Fruit fly (Drosophila melanogaster): ENCODE data around the gene SdhD.

Gene SdhD

DNA sequence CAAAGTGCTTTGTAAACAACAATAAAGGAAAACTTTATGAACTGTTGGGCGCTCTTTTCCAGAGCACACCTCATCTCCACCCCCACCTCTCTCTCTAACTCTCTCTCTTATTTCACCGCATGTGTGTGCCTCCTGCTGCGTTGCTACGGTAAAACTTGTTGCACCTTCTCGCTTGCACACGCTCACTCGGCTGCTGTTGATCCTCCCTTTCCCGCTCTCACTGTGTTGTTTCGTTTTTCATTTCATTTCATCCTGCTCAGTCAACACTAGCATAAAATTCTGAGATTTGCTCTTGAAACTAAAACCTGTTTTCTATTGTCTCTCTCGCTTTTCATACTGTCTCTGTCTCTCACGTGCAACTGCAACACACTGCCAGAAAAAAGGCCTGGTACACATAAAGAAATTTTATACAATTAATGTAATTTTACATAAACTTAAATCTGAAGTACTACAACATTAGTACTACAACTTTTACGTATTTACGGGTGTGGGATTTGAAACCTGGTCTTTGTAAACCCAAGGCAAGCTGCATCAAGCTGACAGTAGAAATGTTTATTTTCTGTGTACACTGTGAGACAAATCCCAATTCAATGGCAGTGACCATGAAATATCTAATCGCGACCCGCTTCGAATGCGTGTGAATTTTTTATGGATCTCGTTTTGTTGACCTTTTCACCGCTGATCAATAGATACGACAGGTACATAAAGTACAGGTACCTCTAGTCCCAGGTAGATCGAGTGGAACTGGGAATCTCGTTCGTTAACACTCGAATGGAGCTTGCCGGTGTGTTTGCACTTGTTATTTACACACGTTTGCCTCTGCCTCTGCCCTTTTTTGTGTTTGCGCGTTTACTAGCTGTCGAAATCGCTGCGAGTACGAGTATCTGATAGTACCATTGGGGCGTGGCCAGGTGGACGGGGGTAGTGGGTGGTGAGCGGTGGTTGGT, 22.3 kb upstream of the SdhD start (continued):
- TF ChIP-seq Dek (tag; optimal IDR thresholded peaks at IDR 0.05) (peak; percentile 66), Hmr (GFP tag; optimal IDR thresholded peaks at IDR 0.05) (peak; percentile 71), Aef1 (GFP tag; IDR thresholded peaks at IDR 0.05) (peak; percentile 32; the same call in 1 of the 3 replicates), CG14965 (GFP tag; optimal IDR thresholded peaks at IDR 0.05; ENCODE audit: borderline replicate concordance) (peak; percentile 38), dmrt11E (tag; optimal IDR thresholded peaks at IDR 0.05) (peak; percentile 98), insv (GFP tag; optimal IDR thresholded peaks at IDR 0.05) (peak; percentile 1 to 42), CG16815 (GFP tag; optimal IDR thresholded peaks at IDR 0.05) (peak; percentile 91), toy (GFP tag; IDR thresholded peaks at IDR 0.05) (no peak), slou (GFP tag; optimal IDR thresholded peaks at IDR 0.05) (peak; percentile 18), CG18011 (GFP tag; optimal IDR thresholded peaks at IDR 0.05) (peak; percentile 52), CG4424 (GFP tag; optimal IDR thresholded peaks at IDR 0.05) (peak; percentile 92), TFAM (GFP tag; optimal IDR thresholded peaks at IDR 0.05) (peak; percentile 61), CG1233 (GFP tag; optimal IDR thresholded peaks at IDR 0.05) (peak; percentile 85), BEAF-32 (GFP tag; optimal IDR thresholded peaks at IDR 0.05) (no peak), CG5953 (GFP tag; IDR thresholded peaks at IDR 0.05) (peak; percentile 71), zen (tag; optimal IDR thresholded peaks at IDR 0.05) (peak; percentile 92), ems (GFP tag; optimal IDR thresholded peaks at IDR 0.05) (peak; percentile 73), Nf-YA (GFP tag; IDR thresholded peaks at IDR 0.05) (peak; percentile 62), CG17361 (GFP tag; IDR thresholded peaks at IDR 0.05) (peak; percentile 94), CG30403 (GFP tag; optimal IDR thresholded peaks at IDR 0.05) (peak; percentile 92), wor (GFP tag; IDR thresholded peaks at IDR 0.05) (peak; percentile 73), CG6854 (GFP tag; optimal IDR thresholded peaks at IDR 0.05) (peak; percentile 43), Dip3 (GFP tag; optimal IDR thresholded peaks at IDR 0.05) (peak; percentile 19), D (optimal IDR thresholded peaks at IDR 0.05) (peak; percentile 51), D (GFP tag; optimal IDR thresholded peaks at IDR 0.05) (peak; percentile 96), CG17612 (GFP tag; IDR thresholded peaks at IDR 0.05) (no peak; the same call in 1 of the 2 replicates), slbo (GFP tag; IDR thresholded peaks at IDR 0.05) (peak; percentile 33; the same call in 1 of the 2 replicates), jing (GFP tag; optimal IDR thresholded peaks at IDR 0.05) (peak; percentile 89), cas (GFP tag; IDR thresholded peaks at IDR 0.05) (no peak), CG12659 (GFP tag; optimal IDR thresholded peaks at IDR 0.05) (peak; percentile 75), YL-1 (GFP tag; optimal IDR thresholded peaks at IDR 0.05) (peak; percentile 39), nerfin-2 (GFP tag; IDR thresholded peaks at IDR 0.05; ENCODE audit: partially characterized antibody) (0 out of 2 replicates have a peak, but pooled peaks have one; percentile 22), CG16813 (GFP tag; IDR thresholded peaks at IDR 0.05; ENCODE audit: partially characterized antibody) (no peak), cato (GFP tag; optimal IDR thresholded peaks at IDR 0.05; ENCODE audit: borderline replicate concordance) (peak; percentile 73), CG8290 (GFP tag; optimal IDR thresholded peaks at IDR 0.05) (peak; percentile 74), CG8290 (tag; optimal IDR thresholded peaks at IDR 0.05) (peak; percentile 79 to 89), CG8281 (tag; optimal IDR thresholded peaks at IDR 0.05) (peak; percentile 62), pnt (GFP tag; optimal IDR thresholded peaks at IDR 0.05) (peak; percentile 81), CG11093 (GFP tag; IDR thresholded peaks at IDR 0.05) (peak; percentile 84), fd102C (GFP tag; optimal IDR thresholded peaks at IDR 0.05) (peak; percentile 88), CG3726 (GFP tag; IDR thresholded peaks at IDR 0.05) (peak; percentile 76), ken (GFP tag; IDR thresholded peaks at IDR 0.05) (peak; percentile 84; the same call in 2 of the 3 replicates), inv (GFP tag; IDR thresholded peaks at IDR 0.05; ENCODE audit: partially characterized antibody) (no peak), CG15479 (GFP tag; optimal IDR thresholded peaks at IDR 0.05) (peak; percentile 96), CkIIα-i1 (GFP tag; IDR thresholded peaks at IDR 0.05) (peak; percentile 5; the same call in 1 of the 2 replicates), CG9932 (GFP tag; IDR thresholded peaks at IDR 0.05) (no peak), CG3847 (GFP tag; IDR thresholded peaks at IDR 0.05) (peak; percentile 50; the same call in 1 of the 2 replicates), crp (GFP tag; optimal IDR thresholded peaks at IDR 0.05) (peak in 1 of 2 experiments; percentile 51)

Measured in whole organism, embryonic.